Worm (Caenorhabditis elegans): ENCODE measurements around the gene Y53F4B.12.

The Y53F4B.12 gene

DNA sequence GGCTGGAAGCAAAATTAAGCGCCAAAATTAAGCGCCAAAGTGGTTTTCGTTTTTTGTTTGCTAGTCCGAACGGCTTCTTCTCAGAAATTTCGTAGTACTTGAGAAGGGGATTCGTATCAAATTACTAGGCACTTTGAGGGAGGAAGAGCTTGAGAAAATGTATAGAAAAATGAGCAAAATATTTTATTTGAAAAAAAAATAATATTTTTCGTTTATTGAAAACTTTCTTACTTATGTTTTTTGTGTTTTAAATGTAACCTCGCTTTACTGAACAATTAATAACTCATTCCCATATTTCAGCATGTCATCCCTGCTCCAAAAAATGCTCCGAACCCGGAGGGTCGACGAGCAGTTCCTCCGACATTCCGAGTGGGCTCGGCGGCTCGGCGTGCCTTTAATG, at the start of gene Y53F4B.12:
Gene Y53F4B.12 (plus strand): TSS at position 301 of the 400 bp plus-strand sequence.
- no peak for TF ChIP-seq swsn-7 (tag; optimal IDR thresholded peaks at IDR 0.05)
- TF ChIP-seq blmp-1 (tag; optimal IDR thresholded peaks at IDR 0.05) = no peak
- TF ChIP-seq pqm-1 (tag; optimal IDR thresholded peaks at IDR 0.05) = no peak

DNA sequence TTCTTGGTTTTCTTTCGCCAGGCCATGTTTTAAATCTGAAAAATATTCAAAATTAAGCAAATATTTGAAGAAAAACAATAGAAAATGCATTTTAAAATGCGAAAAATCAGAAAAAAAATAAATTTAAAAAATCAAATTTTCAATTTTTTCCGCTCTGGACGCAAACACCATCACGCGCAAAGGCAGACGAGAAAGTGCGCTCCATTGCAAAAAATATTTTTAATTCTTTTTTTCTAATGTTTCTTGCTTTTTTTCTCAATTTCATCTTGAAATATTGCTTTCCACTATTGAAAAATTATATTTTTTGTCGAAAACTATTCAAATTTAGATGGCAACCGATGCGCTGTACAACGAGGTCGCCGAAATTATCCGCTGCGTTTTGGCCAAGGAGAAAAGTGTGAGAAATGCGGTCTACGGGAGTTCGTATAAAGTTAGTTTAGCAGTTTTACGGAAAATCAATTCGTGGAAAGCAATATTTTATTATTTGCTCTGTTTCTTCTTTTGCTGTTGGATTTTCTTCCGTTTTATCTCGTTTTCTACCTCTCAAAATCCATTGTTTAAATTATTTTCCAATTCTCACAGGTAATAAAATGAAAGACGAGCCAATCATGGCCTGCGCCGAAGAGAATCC, 49.6 kb upstream of the Y53F4B.12 start, which contains the start of the genes pole-4, nsun-5 and metl-2:
Gene pole-4 (minus strand): TSS at position 35 of the 631 bp plus-strand sequence.
Gene nsun-5 (plus strand): TSS at position 298 of the 631 bp plus-strand sequence.
Gene metl-2 (plus strand): TSS at position 581 of the 631 bp plus-strand sequence.
- TF ChIP-seq unc-98 (GFP tag; IDR thresholded peaks at IDR 0.05) = no peak
- peak; percentile 27 for TF ChIP-seq dsc-1 (tag; optimal IDR thresholded peaks at IDR 0.05)
- peak; percentile 67 to 85 for TF ChIP-seq lsy-2 (tag; optimal IDR thresholded peaks at IDR 0.05)
- TF ChIP-seq unc-130 (tag; optimal IDR thresholded peaks at IDR 0.05) = peak; percentile 37
- TF ChIP-seq nhr-77 (tag; optimal IDR thresholded peaks at IDR 0.05) = peak; percentile 57
- peak; percentile 52 for TF ChIP-seq swsn-7 (tag; optimal IDR thresholded peaks at IDR 0.05)
- TF ChIP-seq fkh-10 (GFP tag; optimal IDR thresholded peaks at IDR 0.05) = no peak
- TF ChIP-seq C04F5.9 (tag; optimal IDR thresholded peaks at IDR 0.05) = no peak
- TF ChIP-seq aha-1 (tag; optimal IDR thresholded peaks at IDR 0.05) = no peak
- TF ChIP-seq nhr-20 (tag; optimal IDR thresholded peaks at IDR 0.05) = peak; percentile 63
- peak; percentile 55 for TF ChIP-seq xbp-1 (tag; optimal IDR thresholded peaks at IDR 0.05)
- TF ChIP-seq dpl-1 (GFP tag; optimal IDR thresholded peaks at IDR 0.05) = peak; percentile 76 to 87 (median 81)
- TF ChIP-seq lin-35 (GFP tag; optimal IDR thresholded peaks at IDR 0.05) = peak; percentile 81 to 88
- peak; percentile 10 for TF ChIP-seq lin-13 (GFP tag; optimal IDR thresholded peaks at IDR 0.05)
- no peak for TF ChIP-seq nhr-11 (tag; optimal IDR thresholded peaks at IDR 0.05)
- peak; percentile 59 to 81 for TF ChIP-seq efl-1 (optimal IDR thresholded peaks at IDR 0.05)
- TF ChIP-seq efl-1 (GFP tag; optimal IDR thresholded peaks at IDR 0.05 in 1 of 2) = peak; percentile 87 to 98
- TF ChIP-seq nhr-12 (tag; optimal IDR thresholded peaks at IDR 0.05) = no peak
- TF ChIP-seq nhr-84 (tag; optimal IDR thresholded peaks at IDR 0.05) = no peak
- TF ChIP-seq fkh-4 (tag; optimal IDR thresholded peaks at IDR 0.05; ENCODE audit: borderline replicate concordance) = no peak
- TF ChIP-seq efl-3 (GFP tag; optimal IDR thresholded peaks at IDR 0.05) = no peak
- peak; percentile 21 for TF ChIP-seq fos-1 (tag; optimal IDR thresholded peaks at IDR 0.05)
- peak; percentile 71 for TF ChIP-seq snu-23 (GFP tag; optimal IDR thresholded peaks at IDR 0.05)
- TF ChIP-seq ceh-82 (tag; optimal IDR thresholded peaks at IDR 0.05) = peak; percentile 49 to 54 (median 51)
- peak in 1 of 6 experiments; percentile 74 for TF ChIP-seq elt-3 (tag; optimal IDR thresholded peaks at IDR 0.05)
- peak; percentile 75 for TF ChIP-seq mep-1 (tag; optimal IDR thresholded peaks at IDR 0.05)
- no peak for TF ChIP-seq egl-13 (tag; optimal IDR thresholded peaks at IDR 0.05)
- peak; percentile 33; the same call in 1 of the 2 replicates for TF ChIP-seq nhr-19 (GFP tag; conservative IDR thresholded peaks at IDR 0.05)
- TF ChIP-seq C16A3.4 (tag; optimal IDR thresholded peaks at IDR 0.05) = peak; percentile 57
- TF ChIP-seq unc-86 (tag; optimal IDR thresholded peaks at IDR 0.05) = peak; percentile 31
- TF ChIP-seq skn-1 (tag; optimal IDR thresholded peaks at IDR 0.05) = peak; percentile 68
- no peak for TF ChIP-seq mab-9 (GFP tag; IDR thresholded peaks at IDR 0.05)
- peak; percentile 72 for TF ChIP-seq snpc-4 (tag; optimal IDR thresholded peaks at IDR 0.05)
- no peak for TF ChIP-seq ceh-90 (tag; optimal IDR thresholded peaks at IDR 0.05)
- TF ChIP-seq mdl-1 (tag; optimal IDR thresholded peaks at IDR 0.05) = peak in 1 of 2 experiments; percentile 36
- TF ChIP-seq isw-1 (GFP tag; IDR thresholded peaks at IDR 0.05) = peak; percentile 63
- peak; percentile 91 for TF ChIP-seq F16B12.6 (tag; optimal IDR thresholded peaks at IDR 0.05)
- no peak for TF ChIP-seq ces-1 (GFP tag; optimal IDR thresholded peaks at IDR 0.05)
- TF ChIP-seq lin-15B (tag; optimal IDR thresholded peaks at IDR 0.05) = peak; percentile 70
- TF ChIP-seq hpl-2 (GFP tag; optimal IDR thresholded peaks at IDR 0.05) = no peak
- peak; percentile 66 for TF ChIP-seq fkh-8 (tag; optimal IDR thresholded peaks at IDR 0.05)
- TF ChIP-seq blmp-1 (tag; optimal IDR thresholded peaks at IDR 0.05) = peak; percentile 54
- TF ChIP-seq tbx-2 (tag; optimal IDR thresholded peaks at IDR 0.05) = peak; percentile 59

All from whole organism, L1 larva.